1 fruit fly cellular context compared by ENCODE assay signal in genomic region chr3R:14473574-14473973, dm6.
TF ChIP-seq lines count a peak whose summit lies in the region.

No protein-coding gene starts in this region.

TF ChIP-seq in whole organism, embryonic, 481 proteins besides CTCF, POLR2A, EP300 and RAD21 (continued from another document):
- peak; percentile 55 for TF ChIP-seq NFAT (GFP tag; IDR thresholded peaks at IDR 0.05; lab: Robert Waterston, UW)
- TF ChIP-seq chif (GFP tag; optimal IDR thresholded peaks at IDR 0.05; lab: Kevin White, UChicago): peak; percentile 8 to 44
- TF ChIP-seq CG1529 (GFP tag; optimal IDR thresholded peaks at IDR 0.05; lab: Kevin White, UChicago): no peak
- 0 out of 3 replicates have a peak, but pooled peaks have one; percentile 22 for TF ChIP-seq Optix (GFP tag; IDR thresholded peaks at IDR 0.05; lab: Robert Waterston, UW)
- no peak for TF ChIP-seq knrl (GFP tag; IDR thresholded peaks at IDR 0.05; lab: Robert Waterston, UW; ENCODE audit: partially characterized antibody)
- peak; percentile 51; the same call in 1 of the 2 replicates for TF ChIP-seq CG9215 (GFP tag; IDR thresholded peaks at IDR 0.05; lab: Robert Waterston, UW)
- TF ChIP-seq CG11085 (GFP tag; IDR thresholded peaks at IDR 0.05; lab: Robert Waterston, UW): 0 out of 2 replicates have a peak, but pooled peaks have one; percentile 15
- peak; percentile 42 for TF ChIP-seq HLH3B (GFP tag; IDR thresholded peaks at IDR 0.05; lab: Robert Waterston, UW)
- peak; percentile 54 for TF ChIP-seq NfI (GFP tag; optimal IDR thresholded peaks at IDR 0.05; lab: Kevin White, UChicago)
- TF ChIP-seq Rx (GFP tag; IDR thresholded peaks at IDR 0.05; lab: Robert Waterston, UW): no peak
